Worm (Caenorhabditis elegans): ENCODE data around the gene C03H5.3.

C03H5.3 gene

ce11 chrII:354494-354893 is 31.4 kb upstream of the C03H5.3 start:
- no peak for TF ChIP-seq ztf-18 (tag; optimal IDR thresholded peaks at IDR 0.05)
- no peak for TF ChIP-seq F10E7.11 (tag; optimal IDR thresholded peaks at IDR 0.05)
- no peak for TF ChIP-seq pbrm-1 (GFP tag; IDR thresholded peaks at IDR 0.05)
- no peak for TF ChIP-seq aptf-3 (GFP tag; IDR thresholded peaks at IDR 0.05)
- no peak for TF ChIP-seq chd-7 (tag; optimal IDR thresholded peaks at IDR 0.05)
- TF ChIP-seq attf-6 (GFP tag; IDR thresholded peaks at IDR 0.05): no peak
- no peak for TF ChIP-seq ztf-22 (GFP tag; optimal IDR thresholded peaks at IDR 0.05)

ce11 chrII:356969-357368 is 28.9 kb upstream of the C03H5.3 start, which contains the start of gene dmsr-4:
TSS of gene dmsr-4 (minus strand) at chrII:357069.
- TF ChIP-seq C17E4.6 (GFP tag; IDR thresholded peaks at IDR 0.05) (no peak), ztf-25 (GFP tag; IDR thresholded peaks at IDR 0.05) (no peak), Y53G8AR.9 (GFP tag; conservative IDR thresholded peaks at IDR 0.05) (no peak), athp-1 (tag; optimal IDR thresholded peaks at IDR 0.05) (no peak), snpc-1.1 (tag; optimal IDR thresholded peaks at IDR 0.05; ENCODE audit: insufficient read depth) (no peak), xnd-1 (tag; optimal IDR thresholded peaks at IDR 0.05) (no peak), snpc-3.4 (tag; optimal IDR thresholded peaks at IDR 0.05) (no peak), B0261.1 (tag; optimal IDR thresholded peaks at IDR 0.05) (no peak)

ce11 chrII:367455-367854 is 18.4 kb upstream of the C03H5.3 start, which contains the start of gene ptr-3:
TSS of gene ptr-3 (minus strand) at chrII:367555.
- no peak for TF ChIP-seq mel-28 (tag; optimal IDR thresholded peaks at IDR 0.05; ENCODE audit: borderline replicate concordance)
- TF ChIP-seq lir-1 (GFP tag; conservative IDR thresholded peaks at IDR 0.05): no peak
- no peak for TF ChIP-seq B0035.1 (tag; optimal IDR thresholded peaks at IDR 0.05)
- no peak for TF ChIP-seq ztf-28 (GFP tag; IDR thresholded peaks at IDR 0.05)

ce11 chrII:370394-370793 is 15.5 kb upstream of the C03H5.3 start:
- TF ChIP-seq sptf-2 (GFP tag; optimal IDR thresholded peaks at IDR 0.05): no peak

DNA sequence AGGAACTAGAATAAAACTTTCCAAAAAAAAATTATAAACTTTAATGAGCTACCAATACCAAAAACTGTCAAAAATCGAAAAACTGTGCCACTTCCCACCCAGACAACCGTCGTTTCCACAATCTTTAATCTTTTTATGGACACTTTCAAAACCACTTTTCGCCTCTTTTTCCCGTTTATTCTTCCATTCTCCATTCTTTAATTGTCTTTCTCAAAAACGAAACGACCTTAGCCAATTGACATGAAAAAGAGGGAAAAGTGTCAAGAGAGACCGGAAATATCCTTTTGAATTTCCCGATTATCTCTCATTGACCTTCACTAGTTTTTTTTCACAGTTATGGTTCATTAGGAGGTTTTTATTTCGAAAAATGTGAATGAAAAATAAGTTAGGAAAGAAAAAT is 14.3 kb upstream of the C03H5.3 start:
- TF ChIP-seq lag-1 (GFP tag; IDR thresholded peaks at IDR 0.05) (no peak), zim-3 (tag; optimal IDR thresholded peaks at IDR 0.05) (no peak), die-1 (tag; optimal IDR thresholded peaks at IDR 0.05) (no peak), rpc-1 (optimal IDR thresholded peaks at IDR 0.05) (no peak), rpc-1 (tag; optimal IDR thresholded peaks at IDR 0.05) (no peak), lin-35 (GFP tag; optimal IDR thresholded peaks at IDR 0.05) (no peak), fkh-3 (tag; optimal IDR thresholded peaks at IDR 0.05) (no peak), attf-5 (GFP tag; optimal IDR thresholded peaks at IDR 0.05) (no peak), aptf-2 (GFP tag; conservative IDR thresholded peaks at IDR 0.05) (no peak), hsf-1 (GFP tag; IDR thresholded peaks at IDR 0.05) (no peak), chd-7 (tag; optimal IDR thresholded peaks at IDR 0.05) (no peak), ekl-4 (GFP tag; IDR thresholded peaks at IDR 0.05) (no peak), sea-2 (GFP tag; IDR thresholded peaks at IDR 0.05) (no peak), B0261.1 (tag; optimal IDR thresholded peaks at IDR 0.05) (no peak), him-1 (tag; optimal IDR thresholded peaks at IDR 0.05) (no peak), ccch-3 (GFP tag; optimal IDR thresholded peaks at IDR 0.05) (no peak), Y67H2A.10 (GFP tag; conservative IDR thresholded peaks at IDR 0.05) (no peak), ceh-27 (GFP tag; optimal IDR thresholded peaks at IDR 0.05) (no peak), dox-1 (GFP tag; IDR thresholded peaks at IDR 0.05) (no peak), lsy-27 (tag; optimal IDR thresholded peaks at IDR 0.05; ENCODE audit: borderline replicate concordance, insufficient read depth) (no peak)

Data from whole organism, young adult.